Worm (Caenorhabditis elegans) whole organism, L2 larva: ENCODE data around the gene glb-23.

Experiments used
- C34F6.9 ChIP-seq: fragments of 150-350 bp; optimal IDR thresholded peaks from 2 replicates; lab custom pipeline; 2014; ENCODE audit warnings: missing biosample characterization, missing genetic modification characterization
- F13H6.1 ChIP-seq: sonication (generic microtip); optimal IDR thresholded peaks from 2 replicates; lab custom pipeline; 2016; ENCODE audit warnings: missing genetic modification characterization, missing compliant biosample characterization
- R02D3.7 ChIP-seq: fragments of 150-350 bp; optimal IDR thresholded peaks from 2 replicates; lab custom pipeline; 2014; ENCODE audit warnings: missing biosample characterization, missing genetic modification characterization
- Y55F3AM.14 ChIP-seq: fragments of 200-800 bp; sonication (Bioruptor generic); optimal IDR thresholded peaks from 2 replicates; lab custom pipeline; 2018; ENCODE audit warnings: mild to moderate bottlenecking, missing genetic modification characterization, missing compliant biosample characterization
- ZK546.5 ChIP-seq: sonication (generic microtip); optimal IDR thresholded peaks from 2 replicates; lab custom pipeline; 2017; ENCODE audit warnings: missing biosample characterization, missing genetic modification characterization
- alr-1 ChIP-seq: fragments of 150-350 bp; optimal IDR thresholded peaks from 2 replicates; lab custom pipeline; 2014; ENCODE audit warnings: missing biosample characterization, missing genetic modification characterization
- aly-2 ChIP-seq: fragments of 150-350 bp; optimal IDR thresholded peaks from 2 replicates; lab custom pipeline; 2014; ENCODE audit warnings: missing biosample characterization, missing genetic modification characterization
- ama-1 ChIP-seq: fragments of 150-350 bp; optimal IDR thresholded peaks from 2 replicates; lab custom pipeline; 2018; ENCODE audit warnings: inconsistent platforms
- blmp-1 ChIP-seq: sonication (generic microtip); optimal IDR thresholded peaks from 2 replicates; lab custom pipeline; 2017; ENCODE audit warnings: missing genetic modification characterization, mild to moderate bottlenecking, missing compliant biosample characterization, antibody characterized with exemption, moderate library complexity; ENCODE audit not compliant: insufficient read depth
- ceh-16 ChIP-seq: fragments of 150-350 bp; optimal IDR thresholded peaks from 2 replicates; lab custom pipeline; 2014; ENCODE audit warnings: missing biosample characterization, missing genetic modification characterization
- ceh-82 ChIP-seq: fragments of 150-350 bp; optimal IDR thresholded peaks from 2 replicates; lab custom pipeline; 2014; ENCODE audit warnings: missing biosample characterization, missing genetic modification characterization
- crh-2 ChIP-seq: sonication (generic microtip); optimal IDR thresholded peaks from 2 replicates; lab custom pipeline; 2017; ENCODE audit warnings: missing biosample characterization, missing genetic modification characterization
- dmd-4 ChIP-seq: sonication (generic microtip); optimal IDR thresholded peaks from 2 replicates; lab custom pipeline; 2017; ENCODE audit warnings: missing biosample characterization, missing genetic modification characterization
- egl-27 ChIP-seq: sonication (generic microtip); optimal IDR thresholded peaks from 3 replicates; lab custom pipeline; 2017; ENCODE audit warnings: missing biosample characterization, missing genetic modification reagents, missing genetic modification characterization
- elt-1 ChIP-seq: fragments of 150-350 bp; optimal IDR thresholded peaks from 2 replicates; lab custom pipeline; 2014; ENCODE audit warnings: missing biosample characterization, missing genetic modification characterization
- elt-3 ChIP-seq: sonication (generic microtip); optimal IDR thresholded peaks from 2 replicates; lab custom pipeline; 2017; ENCODE audit warnings: missing biosample characterization, missing genetic modification characterization
- fos-1 ChIP-seq: fragments of 150-350 bp; optimal IDR thresholded peaks from 2 replicates; lab custom pipeline; 2014; ENCODE audit warnings: missing biosample characterization, missing genetic modification characterization
- gmeb-1 ChIP-seq: fragments of 150-350 bp; optimal IDR thresholded peaks from 2 replicates; lab custom pipeline; 2014; ENCODE audit warnings: missing biosample characterization, missing genetic modification characterization
- lin-11 ChIP-seq: fragments of 150-350 bp; sonication (generic microtip); optimal IDR thresholded peaks from 2 replicates; lab custom pipeline; 2014; ENCODE audit warnings: missing biosample characterization, missing genetic modification characterization, inconsistent platforms, mixed read lengths
- lin-13 ChIP-seq: fragments of 150-350 bp; optimal IDR thresholded peaks from 2 replicates; lab custom pipeline; 2014; ENCODE audit warnings: missing biosample characterization, missing genetic modification reagents, missing genetic modification characterization
- lin-39 ChIP-seq: fragments of 150-350 bp; optimal IDR thresholded peaks from 2 replicates; lab custom pipeline; 2014; ENCODE audit warnings: missing biosample characterization, missing genetic modification reagents, missing genetic modification characterization
- lsy-2 ChIP-seq, 2 experiments: fragments of 150-350 bp in 1 of 2; sonication (generic microtip) in 1 of 2; optimal IDR thresholded peaks; 2 replicates each; lab custom pipeline; 2014 to 2017; ENCODE audit warnings: missing biosample characterization in 2 of 2, missing genetic modification characterization in 2 of 2
- mab-5 ChIP-seq: fragments of 150-350 bp; optimal IDR thresholded peaks from 2 replicates; lab custom pipeline; 2014; ENCODE audit warnings: missing biosample characterization, missing genetic modification characterization
- mbf-1 ChIP-seq: sonication (generic microtip); optimal IDR thresholded peaks from 2 replicates; lab custom pipeline; 2017; ENCODE audit warnings: missing biosample characterization, missing genetic modification characterization
- mdl-1 ChIP-seq, 2 experiments: fragments of 150-350 bp in 1 of 2; sonication (generic microtip) in 1 of 2; optimal IDR thresholded peaks; 2 replicates each; lab custom pipeline; 2017; ENCODE audit warnings: missing biosample characterization in 2 of 2, missing genetic modification characterization in 2 of 2
- nhr-10 ChIP-seq: sonication (generic microtip); optimal IDR thresholded peaks from 2 replicates; lab custom pipeline; 2017; ENCODE audit warnings: missing biosample characterization, missing genetic modification characterization
- nhr-11 ChIP-seq: fragments of 150-350 bp; optimal IDR thresholded peaks from 2 replicates; lab custom pipeline; 2014; ENCODE audit warnings: missing biosample characterization, missing genetic modification characterization
- nhr-12 ChIP-seq: fragments of 150-350 bp; optimal IDR thresholded peaks from 2 replicates; lab custom pipeline; 2014; ENCODE audit warnings: missing biosample characterization, missing genetic modification characterization
- nhr-129 ChIP-seq: fragments of 150-350 bp; optimal IDR thresholded peaks from 2 replicates; lab custom pipeline; 2014; ENCODE audit warnings: missing biosample characterization, missing genetic modification characterization
- nhr-21 ChIP-seq: fragments of 150-350 bp; optimal IDR thresholded peaks from 2 replicates; lab custom pipeline; 2014; ENCODE audit warnings: missing biosample characterization, missing genetic modification characterization
- nhr-23 ChIP-seq: fragments of 150-350 bp; optimal IDR thresholded peaks from 2 replicates; lab custom pipeline; 2014; ENCODE audit warnings: missing biosample characterization, missing genetic modification reagents, missing genetic modification characterization
- nhr-237 ChIP-seq: fragments of 150-350 bp; optimal IDR thresholded peaks from 2 replicates; lab custom pipeline; 2014; ENCODE audit warnings: missing biosample characterization, missing genetic modification characterization
- nhr-25 ChIP-seq: fragments of 150-350 bp; sonication (generic microtip); optimal IDR thresholded peaks from 3 replicates; lab custom pipeline; 2014; ENCODE audit warnings: missing biosample characterization, missing genetic modification characterization
- nhr-6 ChIP-seq: fragments of 150-350 bp; optimal IDR thresholded peaks from 2 replicates; lab custom pipeline; 2014; ENCODE audit warnings: missing biosample characterization, missing genetic modification characterization
- nhr-77 ChIP-seq: fragments of 150-350 bp; optimal IDR thresholded peaks from 2 replicates; lab custom pipeline; 2014; ENCODE audit warnings: missing biosample characterization, missing genetic modification characterization
- peb-1 ChIP-seq: fragments of 150-350 bp; optimal IDR thresholded peaks from 2 replicates; lab custom pipeline; 2014; ENCODE audit warnings: missing biosample characterization, missing genetic modification characterization
- sem-4 ChIP-seq: fragments of 150-350 bp; optimal IDR thresholded peaks from 2 replicates; lab custom pipeline; 2014; ENCODE audit warnings: missing biosample characterization, missing genetic modification reagents, missing genetic modification characterization
- skn-1 ChIP-seq: sonication (generic microtip); optimal IDR thresholded peaks from 2 replicates; lab custom pipeline; 2017; ENCODE audit warnings: missing biosample characterization, missing genetic modification characterization
- sma-3 ChIP-seq: sonication (generic microtip); optimal IDR thresholded peaks from 2 replicates; lab custom pipeline; 2016; ENCODE audit warnings: missing genetic modification reagents, missing genetic modification characterization, missing compliant biosample characterization
- sma-9 ChIP-seq, 2 experiments: fragments of 150-350 bp in 1 of 2; sonication (generic microtip) in 1 of 2; optimal IDR thresholded peaks; 2 replicates each; lab custom pipeline; 2014 to 2016; ENCODE audit warnings: missing genetic modification characterization in 2 of 2, mild to moderate bottlenecking in 1 of 2, missing biosample characterization in 1 of 2, missing compliant biosample characterization in 1 of 2, missing genetic modification reagents in 1 of 2, moderate library complexity in 1 of 2
- snpc-4 ChIP-seq: fragments of 150-350 bp; optimal IDR thresholded peaks from 2 replicates; lab custom pipeline; 2014; ENCODE audit warnings: missing biosample characterization, missing genetic modification characterization
- unc-39 ChIP-seq: fragments of 150-350 bp; optimal IDR thresholded peaks from 2 replicates; lab custom pipeline; 2014; ENCODE audit warnings: missing biosample characterization, missing genetic modification characterization
- unc-55 ChIP-seq: fragments of 150-350 bp; sonication (generic microtip); optimal IDR thresholded peaks from 3 replicates; lab custom pipeline; 2014; ENCODE audit warnings: missing biosample characterization, missing genetic modification reagents, missing genetic modification characterization
- unc-62 ChIP-seq: fragments of 150-350 bp; optimal IDR thresholded peaks from 2 replicates; lab custom pipeline; 2014; ENCODE audit warnings: missing biosample characterization, missing genetic modification reagents, missing genetic modification characterization
- zag-1 ChIP-seq: fragments of 150-350 bp; optimal IDR thresholded peaks from 2 replicates; lab custom pipeline; 2014; ENCODE audit warnings: missing biosample characterization, missing genetic modification characterization
- ztf-1 ChIP-seq: fragments of 200-800 bp; sonication (Bioruptor generic); conservative IDR thresholded peaks from 2 replicates; pipeline ENCODE4 v1.3.6; 2022; ENCODE audit warnings: missing genetic modification characterization, missing compliant biosample characterization
- ztf-11 ChIP-seq: sonication (generic microtip); optimal IDR thresholded peaks from 2 replicates; lab custom pipeline; 2017; ENCODE audit warnings: missing biosample characterization, missing genetic modification characterization
- ztf-4 ChIP-seq: fragments of 150-350 bp; optimal IDR thresholded peaks from 2 replicates; lab custom pipeline; 2014; ENCODE audit warnings: missing biosample characterization, missing genetic modification characterization

The glb-23 gene

ce11 chrIV:7190409-7190808 lies 28.9 kb downstream of the glb-23 start (continued):
- no peak for TF ChIP-seq alr-1 (tag; lab: Kevin White, UChicago)

- TF ChIP-seq nhr-237 (tag; lab: Kevin White, UChicago) = no peak
- no peak for TF ChIP-seq ceh-82 (tag; lab: Kevin White, UChicago)
- no peak for TF ChIP-seq ama-1 (lab: Kevin White, UChicago)
- TF ChIP-seq lin-39 = no peak
- TF ChIP-seq alr-1 (tag; lab: Kevin White, UChicago) = no peak
- no peak for TF ChIP-seq mab-5 (tag; lab: Kevin White, UChicago)
- TF ChIP-seq nhr-12 = no peak
- peak; percentile 77 for TF ChIP-seq egl-27 (tag; lab: Kevin White, UChicago)
- peak; percentile 98 for TF ChIP-seq fos-1
- peak; percentile 82 for TF ChIP-seq sma-9 (GFP tag; optimal IDR thresholded peaks at IDR 0.05; lab: Kevin White, UChicago)
- TF ChIP-seq sma-9 (tag; optimal IDR thresholded peaks at IDR 0.05; lab: Kevin White, UChicago) = no peak
- no peak for TF ChIP-seq lin-11
- TF ChIP-seq ztf-4 (tag; lab: Kevin White, UChicago) = no peak
- no peak for TF ChIP-seq dmd-4 (tag; lab: Kevin White, UChicago)
- peak; percentile 21 for TF ChIP-seq C34F6.9
- TF ChIP-seq R02D3.7 (tag; lab: Kevin White, UChicago) = no peak
- TF ChIP-seq elt-1 (tag; lab: Kevin White, UChicago) = no peak
- no peak for TF ChIP-seq nhr-77 (tag; lab: Kevin White, UChicago)
- TF ChIP-seq zag-1 = no peak
- peak; percentile 41 for TF ChIP-seq nhr-21 (tag; lab: Kevin White, UChicago)
- no peak for TF ChIP-seq nhr-10
- TF ChIP-seq Y55F3AM.14 (GFP tag; lab: Kevin White, UChicago) = no peak
- TF ChIP-seq ztf-11 = no peak
- TF ChIP-seq F13H6.1 (tag; lab: Kevin White, UChicago) = peak; percentile 43
- TF ChIP-seq peb-1 (tag; lab: Kevin White, UChicago) = no peak
- TF ChIP-seq gmeb-1 (tag; lab: Kevin White, UChicago) = peak; percentile 75
- TF ChIP-seq lin-13 (GFP tag; lab: Kevin White, UChicago) = no peak
- peak in 1 of 2 experiments; percentile 11 for TF ChIP-seq mdl-1 (tag; optimal IDR thresholded peaks at IDR 0.05; lab: Kevin White, UChicago)
- no peak for TF ChIP-seq unc-39
- TF ChIP-seq aly-2 (tag; lab: Kevin White, UChicago) = no peak
- no peak for TF ChIP-seq snpc-4 (tag; lab: Kevin White, UChicago)
- no peak for TF ChIP-seq mbf-1 (tag; lab: Kevin White, UChicago)
- peak; percentile 76 for TF ChIP-seq crh-2 (tag; lab: Kevin White, UChicago)
- TF ChIP-seq ztf-1 (GFP tag; lab: Robert Waterston, UW) = no peak
- peak; percentile 70 for TF ChIP-seq nhr-25 (tag; lab: Kevin White, UChicago)
- no peak for TF ChIP-seq nhr-23 (tag; lab: Kevin White, UChicago)
- TF ChIP-seq skn-1 (tag; lab: Kevin White, UChicago) = no peak
- TF ChIP-seq unc-55 (GFP tag; lab: Kevin White, UChicago) = no peak
- no peak for TF ChIP-seq lsy-2 (tag; optimal IDR thresholded peaks at IDR 0.05; lab: Kevin White, UChicago)
- TF ChIP-seq nhr-129 (tag; lab: Kevin White, UChicago) = peak; percentile 27
- no peak for TF ChIP-seq unc-62 (GFP tag; lab: Kevin White, UChicago)
- TF ChIP-seq sem-4 = no peak
- peak; percentile 77 for TF ChIP-seq blmp-1
- TF ChIP-seq nhr-6 = no peak
- TF ChIP-seq ceh-16 (tag; lab: Kevin White, UChicago) = no peak
- no peak for TF ChIP-seq ZK546.5 (tag; lab: Kevin White, UChicago)
- TF ChIP-seq sma-3 (GFP tag; lab: Kevin White, UChicago) = peak; percentile 78
- no peak for TF ChIP-seq elt-3 (tag; lab: Kevin White, UChicago)
- TF ChIP-seq nhr-11 (tag; lab: Kevin White, UChicago) = no peak
- TF ChIP-seq, all 48 proteins: peak for 13
Measured at ce11 chrIV:7188528-7189422, 30.5 kb downstream of the glb-23 start, which contains the start of gene srlf-7. Gene srlf-7, plus strand, starts transcription at chrIV:7189287.
